Fruit fly (Drosophila melanogaster) whole organism, embryonic: ENCODE data around the gene Pgls.

Experiments
- Antp ChIP-seq: fragments of 200-800 bp; sonication (Bioruptor generic); optimal IDR thresholded peaks from 3 replicates; lab custom pipeline; 2016; ENCODE audit warnings: missing biosample characterization, missing genetic modification characterization
- Atf-2 ChIP-seq: fragments of 200-800 bp; sonication (Bioruptor generic); optimal IDR thresholded peaks from 2 replicates; lab custom pipeline; 2016; ENCODE audit warnings: missing biosample characterization, missing genetic modification characterization
- CG10267 ChIP-seq: fragments of 200-800 bp; sonication (Bioruptor generic); optimal IDR thresholded peaks from 2 replicates; lab custom pipeline; 2018; ENCODE audit warnings: missing biosample characterization, mild to moderate bottlenecking, missing genetic modification characterization, moderate library complexity
- CG11504 ChIP-seq: fragments of 200-800 bp; sonication (Bioruptor generic); optimal IDR thresholded peaks from 3 replicates; lab custom pipeline; 2019; ENCODE audit warnings: missing biosample characterization, mild to moderate bottlenecking, missing genetic modification characterization, moderate library complexity
- CG12155 ChIP-seq: fragments of 200-800 bp; sonication (Bioruptor generic); optimal IDR thresholded peaks from 3 replicates; lab custom pipeline; 2016; ENCODE audit warnings: missing biosample characterization, missing genetic modification characterization
- CG13424 ChIP-seq: fragments of 200-800 bp; sonication (Bioruptor generic); optimal IDR thresholded peaks from 2 replicates; lab custom pipeline; 2019; ENCODE audit warnings: missing biosample characterization, mild to moderate bottlenecking, missing genetic modification characterization, moderate library complexity
- CG14014 ChIP-seq: fragments of 200-800 bp; sonication (Bioruptor generic); IDR thresholded peaks from 2 replicates; pipeline ENCODE4 v1.3.6; 2022; ENCODE audit warnings: missing biosample characterization, missing genetic modification characterization
- CG16779 ChIP-seq: fragments of 200-800 bp; sonication (Bioruptor generic); IDR thresholded peaks from 2 replicates; pipeline ENCODE4 v1.3.6; 2022; ENCODE audit warnings: missing biosample characterization, missing genetic modification characterization
- CG16813 ChIP-seq: fragments of 200-800 bp; sonication (Bioruptor generic); IDR thresholded peaks from 3 replicates; pipeline ENCODE4 v1.3.6; 2022; ENCODE audit warnings: missing biosample characterization, missing genetic modification characterization; ENCODE audit not compliant: partially characterized antibody
- CG17829 ChIP-seq: fragments of 200-800 bp; optimal IDR thresholded peaks from 2 replicates; lab custom pipeline; 2019; ENCODE audit warnings: missing biosample characterization, mild to moderate bottlenecking, missing genetic modification characterization, moderate library complexity
- CG1832 ChIP-seq: fragments of 200-800 bp; sonication (Bioruptor generic); optimal IDR thresholded peaks from 2 replicates; lab custom pipeline; 2017; ENCODE audit warnings: missing biosample characterization, mild to moderate bottlenecking, missing genetic modification characterization, inconsistent platforms
- CG2678 ChIP-seq: fragments of 200-800 bp; sonication (Bioruptor generic); optimal IDR thresholded peaks from 3 replicates; lab custom pipeline; 2019; ENCODE audit warnings: missing biosample characterization, mild to moderate bottlenecking, missing genetic modification characterization, moderate library complexity
- CG2712 ChIP-seq: fragments of 200-800 bp; optimal IDR thresholded peaks from 3 replicates; lab custom pipeline; 2019; ENCODE audit warnings: missing biosample characterization, mild to moderate bottlenecking, missing genetic modification characterization, moderate library complexity
- CG33213 ChIP-seq: fragments of 200-800 bp; sonication (Bioruptor generic); optimal IDR thresholded peaks from 3 replicates; lab custom pipeline; 2016; ENCODE audit warnings: missing biosample characterization, missing genetic modification characterization
- CG8359 ChIP-seq: fragments of 200-800 bp; sonication (Bioruptor generic); optimal IDR thresholded peaks from 2 replicates; lab custom pipeline; 2017; ENCODE audit warnings: missing biosample characterization, mild to moderate bottlenecking, missing genetic modification characterization, borderline replicate concordance
- CG9727 ChIP-seq: fragments of 200-800 bp; sonication (Bioruptor generic); optimal IDR thresholded peaks from 3 replicates; lab custom pipeline; 2017; ENCODE audit warnings: missing biosample characterization, mild to moderate bottlenecking, missing genetic modification characterization
- D ChIP-seq, 2 experiments: fragments of 200-800 bp in 1 of 2; fragments of >200 bp in 1 of 2; sonication (Bioruptor generic) in 1 of 2; optimal IDR thresholded peaks; 2 replicates in 1 of 2; 3 replicates in 1 of 2; lab custom pipeline; 2017; ENCODE audit warnings: mild to moderate bottlenecking in 1 of 2, missing biosample characterization in 1 of 2, missing genetic modification characterization in 1 of 2, missing genetic modification reagents in 1 of 2
- Dek ChIP-seq: fragments of 200-800 bp; sonication (Bioruptor generic); optimal IDR thresholded peaks from 3 replicates; lab custom pipeline; 2019; ENCODE audit warnings: missing biosample characterization, mild to moderate bottlenecking, missing genetic modification characterization, moderate library complexity
- Dp ChIP-seq: fragments of 200-800 bp; sonication (Bioruptor generic); optimal IDR thresholded peaks from 2 replicates; lab custom pipeline; 2018; ENCODE audit warnings: missing biosample characterization, mild to moderate bottlenecking, missing genetic modification characterization, moderate library complexity
- E2f1 ChIP-seq: fragments of 200-800 bp; sonication (Bioruptor generic); IDR thresholded peaks from 2 replicates; pipeline ENCODE4 v1.3.6; 2022; ENCODE audit warnings: missing biosample characterization, missing genetic modification characterization
- Ets65A ChIP-seq: fragments of 200-800 bp; sonication (Bioruptor generic); peaks from one replicate; lab custom pipeline; 2016; ENCODE audit warnings: missing biosample characterization, missing genetic modification characterization
- HLHmδ ChIP-seq: fragments of 200-800 bp; sonication (Bioruptor generic); optimal IDR thresholded peaks from 2 replicates; lab custom pipeline; 2018; ENCODE audit warnings: missing biosample characterization, mild to moderate bottlenecking, missing genetic modification characterization, moderate library complexity
- Hsf ChIP-seq: fragments of 200-800 bp; sonication (Bioruptor generic); optimal IDR thresholded peaks from 3 replicates; lab custom pipeline; 2016; ENCODE audit warnings: missing biosample characterization, missing genetic modification characterization
- Meics ChIP-seq: fragments of 200-800 bp; sonication (Bioruptor generic); optimal IDR thresholded peaks from 2 replicates; lab custom pipeline; 2017; ENCODE audit warnings: missing biosample characterization, mild to moderate bottlenecking, missing genetic modification characterization
- Myb ChIP-seq: fragments of 200-800 bp; sonication (Bioruptor generic); optimal IDR thresholded peaks from 2 replicates; lab custom pipeline; 2016; ENCODE audit warnings: missing biosample characterization, missing genetic modification characterization
- Oli ChIP-seq: fragments of 200-800 bp; sonication (Bioruptor generic); optimal IDR thresholded peaks from 2 replicates; lab custom pipeline; 2018; ENCODE audit warnings: missing biosample characterization, mild to moderate bottlenecking, missing genetic modification characterization, moderate library complexity
- Pdp1 ChIP-seq, 2 experiments: fragments of 200-800 bp; sonication (Bioruptor generic); optimal IDR thresholded peaks; 3 replicates each; lab custom pipeline; 2016; ENCODE audit warnings: missing biosample characterization in 2 of 2, missing genetic modification characterization in 2 of 2, mild to moderate bottlenecking in 1 of 2, moderate library complexity in 1 of 2
- Sin3A ChIP-seq: fragments of >200 bp; optimal IDR thresholded peaks from 2 replicates; lab custom pipeline; 2018
- Xrp1 ChIP-seq: fragments of 200-800 bp; sonication (Bioruptor generic); IDR thresholded peaks from 2 replicates; pipeline ENCODE4 v1.3.6; 2022; ENCODE audit warnings: missing biosample characterization, missing genetic modification characterization
- ac ChIP-seq: fragments of 200-800 bp; sonication (Bioruptor generic); optimal IDR thresholded peaks from 3 replicates; lab custom pipeline; 2017; ENCODE audit warnings: missing biosample characterization, mild to moderate bottlenecking, missing genetic modification characterization
- bab2 ChIP-seq: fragments of 200-800 bp; sonication (Bioruptor generic); optimal IDR thresholded peaks from 2 replicates; lab custom pipeline; 2016; ENCODE audit warnings: missing biosample characterization, missing genetic modification characterization
- crol ChIP-seq: fragments of 200-800 bp; sonication (Bioruptor generic); IDR thresholded peaks from 2 replicates; pipeline ENCODE4 v1.3.6; 2022; ENCODE audit warnings: missing biosample characterization, missing genetic modification characterization
- eyg ChIP-seq: fragments of 200-800 bp; sonication (Bioruptor generic); optimal IDR thresholded peaks from 3 replicates; lab custom pipeline; 2016; ENCODE audit warnings: missing biosample characterization, missing genetic modification characterization
- fd102C ChIP-seq: fragments of 200-800 bp; sonication (Bioruptor generic); optimal IDR thresholded peaks from 2 replicates; lab custom pipeline; 2018; ENCODE audit warnings: missing biosample characterization, mild to moderate bottlenecking, missing genetic modification characterization, moderate library complexity
- ind ChIP-seq: fragments of 200-800 bp; sonication (Bioruptor generic); optimal IDR thresholded peaks from 3 replicates; lab custom pipeline; 2016; ENCODE audit warnings: missing biosample characterization, missing genetic modification characterization
- insv ChIP-seq, 2 experiments: fragments of 200-800 bp; sonication (Bioruptor generic); optimal IDR thresholded peaks; 3 replicates each; lab custom pipeline; 2016 to 2018; ENCODE audit warnings: missing biosample characterization in 2 of 2, missing genetic modification characterization in 2 of 2
- jing ChIP-seq: fragments of 200-800 bp; sonication (Bioruptor generic); optimal IDR thresholded peaks from 2 replicates; lab custom pipeline; 2018; ENCODE audit warnings: missing biosample characterization, mild to moderate bottlenecking, missing genetic modification characterization
- klu ChIP-seq: fragments of 200-800 bp; sonication (Bioruptor generic); IDR thresholded peaks from 2 replicates; pipeline ENCODE4 v1.3.6; 2022; ENCODE audit warnings: missing biosample characterization, missing genetic modification characterization
- lilli ChIP-seq: fragments of 200-800 bp; sonication (Bioruptor generic); optimal IDR thresholded peaks from 3 replicates; lab custom pipeline; 2016; ENCODE audit warnings: missing biosample characterization, missing genetic modification characterization
- lola ChIP-seq, 3 experiments: fragments of >200 bp in 2 of 3; fragments of 200-800 bp in 1 of 3; sonication (Bioruptor generic) in 1 of 3; optimal IDR thresholded peaks; 2 replicates each; lab custom pipeline; 2017 to 2019; ENCODE audit warnings: missing biosample characterization in 3 of 3, missing genetic modification characterization in 3 of 3, mild to moderate bottlenecking in 1 of 3, moderate library complexity in 1 of 3
- onecut ChIP-seq: fragments of 200-800 bp; sonication (Bioruptor generic); IDR thresholded peaks from 2 replicates; pipeline ENCODE4 v1.3.6; 2022; ENCODE audit warnings: missing biosample characterization, missing genetic modification characterization
- pnt ChIP-seq: fragments of 200-800 bp; sonication (Bioruptor generic); optimal IDR thresholded peaks from 3 replicates; lab custom pipeline; 2016; ENCODE audit warnings: missing biosample characterization, missing genetic modification characterization
- psq ChIP-seq: fragments of 200-800 bp; sonication (Bioruptor generic); optimal IDR thresholded peaks from 2 replicates; lab custom pipeline; 2017; ENCODE audit warnings: missing biosample characterization, missing genetic modification characterization
- ro ChIP-seq: fragments of 200-800 bp; sonication (Bioruptor generic); IDR thresholded peaks from 2 replicates; pipeline ENCODE4 v1.3.6; 2022; ENCODE audit warnings: missing biosample characterization, missing genetic modification characterization
- slp2 ChIP-seq: fragments of 200-800 bp; sonication (Bioruptor generic); optimal IDR thresholded peaks from 2 replicates; lab custom pipeline; 2016; ENCODE audit warnings: missing biosample characterization, missing genetic modification characterization
- stwl ChIP-seq: fragments of 200-800 bp; sonication (Bioruptor generic); optimal IDR thresholded peaks from 3 replicates; lab custom pipeline; 2018; ENCODE audit warnings: missing biosample characterization, mild to moderate bottlenecking, missing genetic modification characterization, moderate library complexity
- tll ChIP-seq, 2 experiments: fragments of 200-800 bp in 1 of 2; fragments of >200 bp in 1 of 2; sonication (Bioruptor generic) in 1 of 2; optimal IDR thresholded peaks; 2 replicates each; lab custom pipeline; 2017 to 2019; ENCODE audit warnings: missing biosample characterization in 2 of 2, missing genetic modification characterization in 2 of 2, mild to moderate bottlenecking in 1 of 2, moderate library complexity in 1 of 2
- vvl ChIP-seq: fragments of 200-800 bp; sonication (Bioruptor generic); IDR thresholded peaks from 2 replicates; pipeline ENCODE4 v1.3.6; 2022; ENCODE audit warnings: missing biosample characterization, missing genetic modification characterization

Gene Pgls

dm6 chrX:10825349-10826129 is 21.7 kb upstream of the Pgls start (continued):
- peak; percentile 7 for TF ChIP-seq Meics (GFP tag; lab: Kevin White, UChicago)
- peak; percentile 64 for TF ChIP-seq CG9727 (GFP tag; lab: Kevin White, UChicago)
- no peak for TF ChIP-seq HLHmδ
- TF ChIP-seq ac (GFP tag; lab: Kevin White, UChicago), result no peak
- no peak for TF ChIP-seq fd102C (GFP tag; lab: Kevin White, UChicago)
- 0 out of 2 replicates have a peak, but pooled peaks have one; percentile 22 for TF ChIP-seq onecut
- TF ChIP-seq CG10267, result peak; percentile 45
- no peak for TF ChIP-seq CG14014 (GFP tag; lab: Robert Waterston, UW)
- TF ChIP-seq psq (GFP tag; lab: Kevin White, UChicago), result no peak
- peak; percentile 6 to 17 for TF ChIP-seq Pdp1 (GFP tag; optimal IDR thresholded peaks at IDR 0.05; lab: Kevin White, UChicago)
- TF ChIP-seq crol (GFP tag; lab: Robert Waterston, UW), result peak; percentile 87
- peak; percentile 18 for TF ChIP-seq Hsf (GFP tag; lab: Kevin White, UChicago)
- no peak for TF ChIP-seq CG16779 (GFP tag; lab: Robert Waterston, UW)
- TF ChIP-seq vvl, result peak; percentile 63
- TF ChIP-seq klu (GFP tag; lab: Robert Waterston, UW), result no peak
- peak; percentile 25; the same call in 1 of the 3 replicates for TF ChIP-seq CG16813 (GFP tag; lab: Robert Waterston, UW)
- TF ChIP-seq CG13424, result peak; percentile 30
- TF ChIP-seq Xrp1 (GFP tag; lab: Robert Waterston, UW), result peak; percentile 67
- TF ChIP-seq CG12155 (GFP tag; lab: Kevin White, UChicago), result no peak
- TF ChIP-seq Dp, result no peak
- peak; percentile 21 for TF ChIP-seq ind (GFP tag; lab: Kevin White, UChicago)
- TF ChIP-seq ro (GFP tag; lab: Robert Waterston, UW), result no peak
- no peak for TF ChIP-seq jing (GFP tag; lab: Kevin White, UChicago)
- peak; percentile 56 for TF ChIP-seq Oli (tag; lab: Kevin White, UChicago)
- TF ChIP-seq Atf-2, result peak; percentile 27
- peak; percentile 41 for TF ChIP-seq CG17829 (tag; lab: Kevin White, UChicago)
- TF ChIP-seq pnt (GFP tag; lab: Kevin White, UChicago), result peak; percentile 54
- TF ChIP-seq CG8359 (GFP tag; lab: Kevin White, UChicago), result peak; percentile 14
- peak; percentile 12 for TF ChIP-seq Myb (GFP tag; lab: Kevin White, UChicago)
- TF ChIP-seq Antp (GFP tag; lab: Kevin White, UChicago), result peak; percentile 51
- peak; percentile 34 for TF ChIP-seq bab2
- TF ChIP-seq CG11504 (tag; lab: Kevin White, UChicago), result peak; percentile 63
- no peak for TF ChIP-seq CG33213
- no peak for TF ChIP-seq Dek
- no peak for TF ChIP-seq Sin3A
- peak; percentile 31 for TF ChIP-seq lilli
- no peak for TF ChIP-seq tll (GFP tag; optimal IDR thresholded peaks at IDR 0.05; lab: Kevin White, UChicago)
- TF ChIP-seq E2f1, result peak; percentile 7; the same call in 1 of the 2 replicates
- no peak for TF ChIP-seq stwl (tag; lab: Kevin White, UChicago)
- peak; percentile 59 for TF ChIP-seq Ets65A (GFP tag; lab: Kevin White, UChicago)
- peak; percentile 33 for TF ChIP-seq CG1832 (GFP tag; lab: Kevin White, UChicago)
- no peak for TF ChIP-seq eyg (GFP tag; lab: Kevin White, UChicago)
- no peak for TF ChIP-seq D (optimal IDR thresholded peaks at IDR 0.05; lab: Kevin White, UChicago)
- peak; percentile 54 for TF ChIP-seq D (GFP tag; optimal IDR thresholded peaks at IDR 0.05; lab: Kevin White, UChicago)
- TF ChIP-seq CG2712 (tag; lab: Kevin White, UChicago), result peak; percentile 78
- peak in 1 of 3 experiments; percentile 69 for TF ChIP-seq lola (GFP tag; optimal IDR thresholded peaks at IDR 0.05; lab: Kevin White, UChicago)
- peak; percentile 22 for TF ChIP-seq slp2 (GFP tag; lab: Kevin White, UChicago)
- TF ChIP-seq CG2678 (tag; lab: Kevin White, UChicago), result peak; percentile 52
- TF ChIP-seq insv (GFP tag; optimal IDR thresholded peaks at IDR 0.05; lab: Kevin White, UChicago), result no peak
